Worm (Caenorhabditis elegans): Measurements from ENCODE around the gene znf-706.

DNA sequence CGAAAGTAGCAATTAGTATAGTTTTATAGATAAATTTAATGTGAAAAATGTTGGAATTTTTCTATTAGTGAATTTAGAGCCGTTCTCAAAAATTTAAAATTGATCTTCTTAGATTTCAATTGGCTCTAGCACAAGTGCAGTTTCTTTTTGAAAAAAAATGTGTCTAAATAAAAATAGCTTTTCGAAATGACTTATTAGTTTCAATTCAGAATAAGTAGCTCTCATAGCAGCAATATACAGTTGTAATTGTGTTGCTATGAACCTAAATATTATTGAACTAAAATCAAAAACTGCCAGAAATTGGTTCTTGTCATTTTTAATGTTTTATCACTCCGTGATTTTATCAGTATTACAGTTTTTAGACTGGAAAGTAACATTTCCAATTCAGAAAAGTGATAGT is 21.7 kb upstream of the znf-706 start:
- TF ChIP-seq dpl-1 (GFP tag; optimal IDR thresholded peaks at IDR 0.05) = no peak
- no peak for TF ChIP-seq lin-1 (GFP tag; IDR thresholded peaks at IDR 0.05)
- TF ChIP-seq jun-1 (tag; optimal IDR thresholded peaks at IDR 0.05) = no peak
- no peak for TF ChIP-seq nhr-28 (tag; optimal IDR thresholded peaks at IDR 0.05)
- TF ChIP-seq snpc-1.2 (GFP tag; IDR thresholded peaks at IDR 0.05) = no peak
- TF ChIP-seq mdl-1 (tag; optimal IDR thresholded peaks at IDR 0.05) = no peak
